Fruit fly (Drosophila melanogaster): Measurements from ENCODE around the gene CalpB.

DNA sequence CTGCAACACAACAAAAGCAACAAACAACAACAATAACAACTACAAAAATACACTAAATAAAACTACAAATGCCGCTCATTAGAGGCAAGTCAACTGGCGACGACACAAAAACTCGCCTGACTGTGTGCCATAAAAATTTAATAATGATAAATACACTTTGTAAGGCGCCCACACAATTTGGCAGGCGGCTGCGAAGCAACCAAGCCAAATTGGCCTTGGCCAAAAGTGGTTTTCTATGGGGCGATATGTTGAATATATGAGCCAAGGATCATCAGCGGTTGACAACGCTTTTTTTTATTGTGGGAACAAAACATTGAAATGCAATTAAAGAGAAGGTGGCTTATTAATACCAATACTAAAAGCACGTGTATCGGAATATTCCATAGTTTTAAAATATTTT, 38.4 kb upstream of the CalpB start:
- TF ChIP-seq Hr96 (GFP tag; optimal IDR thresholded peaks at IDR 0.05) (no peak), toe (GFP tag; optimal IDR thresholded peaks at IDR 0.05) (no peak), kay (GFP tag; ENCODE audit: borderline replicate concordance) (no peak), cnc (optimal IDR thresholded peaks at IDR 0.05) (no peak), Clk (GFP tag; optimal IDR thresholded peaks at IDR 0.05) (no peak), pad (GFP tag; optimal IDR thresholded peaks at IDR 0.05) (no peak), CG7101 (tag; optimal IDR thresholded peaks at IDR 0.05) (no peak), cic (GFP tag; optimal IDR thresholded peaks at IDR 0.05) (no peak), CG7045 (GFP tag; optimal IDR thresholded peaks at IDR 0.05) (no peak), ovo (GFP tag; optimal IDR thresholded peaks at IDR 0.05) (no peak), CG5204 (GFP tag; optimal IDR thresholded peaks at IDR 0.05) (no peak), CG12768 (GFP tag; optimal IDR thresholded peaks at IDR 0.05) (no peak)

Measured in whole organism, adult.